Fruit fly (Drosophila melanogaster) whole organism, prepupa: Measurements from ENCODE around the gene CG46441.
A peak's percentile ranks its signal among the peaks of the same experiment; 100 is the strongest.

Experiments
- CG11762 ChIP-seq: fragments of 200-800 bp; sonication (Bioruptor generic); optimal IDR thresholded peaks from 3 replicates; lab custom pipeline; 2016; ENCODE audit warnings: missing biosample characterization, missing genetic modification characterization; ENCODE audit not compliant: insufficient read depth
- CG11902 ChIP-seq: fragments of 200-800 bp; sonication (Bioruptor generic); optimal IDR thresholded peaks from 3 replicates; lab custom pipeline; 2016; ENCODE audit warnings: missing biosample characterization, missing genetic modification characterization
- CG15336 ChIP-seq: fragments of 200-800 bp; sonication (Bioruptor generic); IDR thresholded peaks from 2 replicates; pipeline ENCODE4 v1.3.6; 2022; ENCODE audit warnings: missing biosample characterization, missing genetic modification characterization
- CG1621 ChIP-seq: fragments of 200-800 bp; sonication (Bioruptor generic); optimal IDR thresholded peaks from 3 replicates; lab custom pipeline; 2018; ENCODE audit warnings: missing biosample characterization, mild to moderate bottlenecking, missing genetic modification characterization
- CG16779 ChIP-seq: fragments of 200-800 bp; sonication (Bioruptor generic); optimal IDR thresholded peaks from 3 replicates; lab custom pipeline; 2017; ENCODE audit warnings: missing biosample characterization, mild to moderate bottlenecking, missing genetic modification characterization
- CG3032 ChIP-seq: fragments of 200-800 bp; optimal IDR thresholded peaks from 2 replicates; lab custom pipeline; 2019; ENCODE audit warnings: missing biosample characterization, mild to moderate bottlenecking, missing genetic modification characterization, moderate library complexity
- CG32006 ChIP-seq: fragments of 200-800 bp; sonication (Bioruptor generic); optimal IDR thresholded peaks from 3 replicates; lab custom pipeline; 2017; ENCODE audit warnings: missing biosample characterization, mild to moderate bottlenecking, missing genetic modification characterization
- CG34406 ChIP-seq: fragments of 200-800 bp; sonication (Bioruptor generic); optimal IDR thresholded peaks from 3 replicates; lab custom pipeline; 2016; ENCODE audit warnings: missing biosample characterization, missing genetic modification characterization
- CG3919 ChIP-seq: fragments of 200-800 bp; sonication (Bioruptor generic); optimal IDR thresholded peaks from 3 replicates; lab custom pipeline; 2016; ENCODE audit warnings: missing biosample characterization, missing genetic modification characterization
- CG4318 ChIP-seq: fragments of 200-800 bp; sonication (Bioruptor generic); optimal IDR thresholded peaks from 3 replicates; lab custom pipeline; 2017; ENCODE audit warnings: missing biosample characterization, mild to moderate bottlenecking, missing genetic modification characterization
- CG6163 ChIP-seq: fragments of 200-800 bp; sonication (Bioruptor generic); IDR thresholded peaks from 3 replicates; pipeline ENCODE4 v1.3.6; 2022; ENCODE audit warnings: missing biosample characterization, missing genetic modification characterization
- CG6792 ChIP-seq: fragments of 200-800 bp; sonication (Bioruptor generic); optimal IDR thresholded peaks from 3 replicates; lab custom pipeline; 2016; ENCODE audit warnings: missing biosample characterization, missing genetic modification characterization
- CG6808 ChIP-seq: fragments of 200-800 bp; sonication (Bioruptor generic); optimal IDR thresholded peaks from 3 replicates; lab custom pipeline; 2017; ENCODE audit warnings: missing biosample characterization, missing genetic modification characterization, mild to moderate bottlenecking, moderate library complexity, missing genetic modification reagents
- CG6854 ChIP-seq: fragments of 200-800 bp; sonication (Bioruptor generic); optimal IDR thresholded peaks from 2 replicates; lab custom pipeline; 2017; ENCODE audit warnings: missing biosample characterization, mild to moderate bottlenecking, missing genetic modification characterization
- CG7368 ChIP-seq: fragments of 200-800 bp; sonication (Bioruptor generic); optimal IDR thresholded peaks from 3 replicates; lab custom pipeline; 2016; ENCODE audit warnings: missing biosample characterization, missing genetic modification characterization
- CG8119 ChIP-seq: fragments of 200-800 bp; sonication (Bioruptor generic); IDR thresholded peaks from 3 replicates; pipeline ENCODE4 v1.3.6; 2022; ENCODE audit warnings: missing biosample characterization, missing genetic modification characterization
- CG8319 ChIP-seq: fragments of 200-800 bp; sonication (Bioruptor generic); optimal IDR thresholded peaks from 3 replicates; lab custom pipeline; 2016; ENCODE audit warnings: missing biosample characterization, missing genetic modification characterization
- CG8632 ChIP-seq: fragments of 200-800 bp; sonication (Bioruptor generic); optimal IDR thresholded peaks from 3 replicates; lab custom pipeline; 2016; ENCODE audit warnings: missing biosample characterization, missing genetic modification characterization
- CG9139 ChIP-seq: fragments of 200-800 bp; sonication (Bioruptor generic); optimal IDR thresholded peaks from 3 replicates; lab custom pipeline; 2017; ENCODE audit warnings: missing biosample characterization, mild to moderate bottlenecking, missing genetic modification characterization
- Eip75B ChIP-seq: fragments of 200-800 bp; sonication (Bioruptor generic); optimal IDR thresholded peaks from 3 replicates; lab custom pipeline; 2016; ENCODE audit warnings: missing biosample characterization, missing genetic modification characterization
- Eip78C ChIP-seq: fragments of 200-800 bp; sonication (Bioruptor generic); peaks from one replicate; lab custom pipeline; 2016; ENCODE audit warnings: missing biosample characterization, missing genetic modification characterization
- Eip93F ChIP-seq: fragments of 200-800 bp; sonication (Bioruptor generic); optimal IDR thresholded peaks from 2 replicates; lab custom pipeline; 2016; ENCODE audit warnings: missing biosample characterization, mild to moderate bottlenecking, missing genetic modification characterization
- Ets21C ChIP-seq: fragments of 200-800 bp; sonication (Bioruptor generic); optimal IDR thresholded peaks from 3 replicates; lab custom pipeline; 2016; ENCODE audit warnings: missing biosample characterization, missing genetic modification characterization
- Ets96B ChIP-seq: fragments of 200-800 bp; optimal IDR thresholded peaks from 2 replicates; lab custom pipeline; 2019; ENCODE audit warnings: missing biosample characterization, mild to moderate bottlenecking, missing genetic modification characterization, moderate library complexity
- Gug ChIP-seq: fragments of 200-800 bp; sonication (Bioruptor generic); IDR thresholded peaks from 2 replicates; pipeline ENCODE4 v1.3.6; 2022; ENCODE audit warnings: missing biosample characterization, missing genetic modification characterization
- Hr39 ChIP-seq: fragments of 200-800 bp; sonication (Bioruptor generic); optimal IDR thresholded peaks from 2 replicates; lab custom pipeline; 2016; ENCODE audit warnings: missing biosample characterization, missing genetic modification characterization
- Hr4 ChIP-seq: fragments of 200-800 bp; sonication (Bioruptor generic); optimal IDR thresholded peaks from 3 replicates; lab custom pipeline; 2016; ENCODE audit warnings: missing biosample characterization, missing genetic modification characterization
- Lpt ChIP-seq: fragments of 200-800 bp; sonication (Bioruptor generic); optimal IDR thresholded peaks from 3 replicates; lab custom pipeline; 2016; ENCODE audit warnings: missing biosample characterization, missing genetic modification characterization
- Met ChIP-seq: fragments of 200-800 bp; sonication (Bioruptor generic); optimal IDR thresholded peaks from 3 replicates; lab custom pipeline; 2016; ENCODE audit warnings: missing biosample characterization, missing genetic modification characterization
- OdsH ChIP-seq: fragments of 200-800 bp; sonication (Bioruptor generic); optimal IDR thresholded peaks from 3 replicates; lab custom pipeline; 2016; ENCODE audit warnings: missing biosample characterization, missing genetic modification characterization
- Sox102F ChIP-seq: fragments of 200-800 bp; sonication (Bioruptor generic); optimal IDR thresholded peaks from 2 replicates; lab custom pipeline; 2016; ENCODE audit warnings: missing biosample characterization, mild to moderate bottlenecking, missing genetic modification characterization
- Sox14 ChIP-seq: fragments of 200-800 bp; sonication (Bioruptor generic); optimal IDR thresholded peaks from 3 replicates; lab custom pipeline; 2016; ENCODE audit warnings: missing biosample characterization, missing genetic modification characterization
- Sox15 ChIP-seq: fragments of 200-800 bp; sonication (Bioruptor generic); optimal IDR thresholded peaks from 3 replicates; lab custom pipeline; 2016; ENCODE audit warnings: missing biosample characterization, missing genetic modification characterization
- achi ChIP-seq: fragments of 200-800 bp; sonication (Bioruptor generic); optimal IDR thresholded peaks from 3 replicates; lab custom pipeline; 2016; ENCODE audit warnings: missing biosample characterization, missing genetic modification characterization
- dac ChIP-seq: fragments of 200-800 bp; sonication (Bioruptor generic); optimal IDR thresholded peaks from 2 replicates; lab custom pipeline; 2017; ENCODE audit warnings: missing biosample characterization, mild to moderate bottlenecking, missing genetic modification characterization
- dsx ChIP-seq: fragments of 200-800 bp; optimal IDR thresholded peaks from 3 replicates; lab custom pipeline; 2019; ENCODE audit warnings: missing biosample characterization, mild to moderate bottlenecking, missing genetic modification characterization, moderate library complexity; ENCODE audit not compliant: poor library complexity, severe bottlenecking
- eg ChIP-seq: fragments of 200-800 bp; sonication (Bioruptor generic); IDR thresholded peaks from 3 replicates; pipeline ENCODE4 v1.3.6; 2022; ENCODE audit warnings: missing biosample characterization, missing genetic modification characterization
- esn ChIP-seq: fragments of 200-800 bp; sonication (Bioruptor generic); optimal IDR thresholded peaks from 2 replicates; lab custom pipeline; 2016; ENCODE audit warnings: missing biosample characterization, mild to moderate bottlenecking, missing genetic modification characterization, moderate library complexity
- fd59A ChIP-seq: fragments of 200-800 bp; sonication (Bioruptor generic); optimal IDR thresholded peaks from 2 replicates; lab custom pipeline; 2017; ENCODE audit warnings: missing biosample characterization, mild to moderate bottlenecking, missing genetic modification characterization, missing genetic modification reagents
- fd85E ChIP-seq: fragments of 200-800 bp; sonication (Bioruptor generic); optimal IDR thresholded peaks from 3 replicates; lab custom pipeline; 2016; ENCODE audit warnings: missing biosample characterization, missing genetic modification characterization
- fkh ChIP-seq: fragments of 200-800 bp; sonication (Bioruptor generic); optimal IDR thresholded peaks from 3 replicates; lab custom pipeline; 2017; ENCODE audit warnings: missing biosample characterization, mild to moderate bottlenecking, missing genetic modification characterization, moderate library complexity
- net ChIP-seq: fragments of 200-800 bp; sonication (Bioruptor generic); optimal IDR thresholded peaks from 3 replicates; lab custom pipeline; 2016; ENCODE audit warnings: missing biosample characterization, missing genetic modification characterization
- spab ChIP-seq: fragments of 200-800 bp; sonication (Bioruptor generic); optimal IDR thresholded peaks from 2 replicates; lab custom pipeline; 2017; ENCODE audit warnings: missing biosample characterization, mild to moderate bottlenecking, missing genetic modification characterization, missing genetic modification reagents
- ss ChIP-seq, 2 experiments: fragments of 200-800 bp; sonication (Bioruptor generic); optimal IDR thresholded peaks; 2 replicates in 1 of 2; 3 replicates in 1 of 2; lab custom pipeline; 2017 to 2018; ENCODE audit warnings: mild to moderate bottlenecking in 2 of 2, missing biosample characterization in 2 of 2, missing genetic modification characterization in 2 of 2, moderate library complexity in 1 of 2
- topi ChIP-seq: fragments of 200-800 bp; sonication (Bioruptor generic); optimal IDR thresholded peaks from 3 replicates; lab custom pipeline; 2016; ENCODE audit warnings: missing biosample characterization, missing genetic modification characterization
- vri ChIP-seq: fragments of 200-800 bp; sonication (Bioruptor generic); optimal IDR thresholded peaks from 3 replicates; lab custom pipeline; 2016; ENCODE audit warnings: missing biosample characterization, mild to moderate bottlenecking, missing genetic modification characterization

Gene CG46441

DNA sequence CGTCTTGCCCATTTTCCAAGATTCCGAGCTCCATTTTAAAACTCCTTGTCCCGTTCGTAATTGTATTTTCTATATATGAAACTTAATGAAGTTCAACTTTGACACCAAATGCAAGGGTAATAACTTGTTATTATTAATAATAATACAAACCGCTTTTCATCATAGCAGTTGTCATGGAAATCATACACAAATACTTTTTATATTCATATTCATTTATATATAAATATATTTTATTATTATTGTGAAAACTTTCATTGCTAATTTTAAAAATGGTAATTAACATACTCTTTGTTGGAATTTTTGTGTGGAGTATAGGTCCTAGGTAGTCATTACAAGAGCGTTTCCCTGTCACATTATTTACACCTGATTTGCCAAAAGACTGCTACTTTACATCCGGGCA, at the start of gene CG46441:
Gene CG46441, minus strand, starts transcription at position 101 of the 400 bp plus-strand sequence.
- TF ChIP-seq Ets96B (no peak), CG4318 (GFP tag; lab: Kevin White, UChicago) (no peak), CG3032 (tag; lab: Kevin White, UChicago) (no peak), Eip78C (no peak), eg (GFP tag; lab: Robert Waterston, UW) (no peak), Sox15 (GFP tag; lab: Kevin White, UChicago) (no peak), CG3919 (GFP tag; lab: Kevin White, UChicago) (no peak), CG8319 (GFP tag; lab: Kevin White, UChicago) (no peak), CG11902 (GFP tag; lab: Kevin White, UChicago) (no peak), Sox102F (GFP tag; lab: Kevin White, UChicago) (no peak), Ets21C (GFP tag; lab: Kevin White, UChicago) (no peak), vri (GFP tag; lab: Kevin White, UChicago) (no peak), CG6792 (GFP tag; lab: Kevin White, UChicago) (no peak), CG6163 (GFP tag; lab: Robert Waterston, UW) (no peak), Eip75B (GFP tag; lab: Kevin White, UChicago) (no peak), net (no peak), dsx (GFP tag; lab: Kevin White, UChicago) (no peak), fd85E (no peak), CG1621 (no peak)

DNA sequence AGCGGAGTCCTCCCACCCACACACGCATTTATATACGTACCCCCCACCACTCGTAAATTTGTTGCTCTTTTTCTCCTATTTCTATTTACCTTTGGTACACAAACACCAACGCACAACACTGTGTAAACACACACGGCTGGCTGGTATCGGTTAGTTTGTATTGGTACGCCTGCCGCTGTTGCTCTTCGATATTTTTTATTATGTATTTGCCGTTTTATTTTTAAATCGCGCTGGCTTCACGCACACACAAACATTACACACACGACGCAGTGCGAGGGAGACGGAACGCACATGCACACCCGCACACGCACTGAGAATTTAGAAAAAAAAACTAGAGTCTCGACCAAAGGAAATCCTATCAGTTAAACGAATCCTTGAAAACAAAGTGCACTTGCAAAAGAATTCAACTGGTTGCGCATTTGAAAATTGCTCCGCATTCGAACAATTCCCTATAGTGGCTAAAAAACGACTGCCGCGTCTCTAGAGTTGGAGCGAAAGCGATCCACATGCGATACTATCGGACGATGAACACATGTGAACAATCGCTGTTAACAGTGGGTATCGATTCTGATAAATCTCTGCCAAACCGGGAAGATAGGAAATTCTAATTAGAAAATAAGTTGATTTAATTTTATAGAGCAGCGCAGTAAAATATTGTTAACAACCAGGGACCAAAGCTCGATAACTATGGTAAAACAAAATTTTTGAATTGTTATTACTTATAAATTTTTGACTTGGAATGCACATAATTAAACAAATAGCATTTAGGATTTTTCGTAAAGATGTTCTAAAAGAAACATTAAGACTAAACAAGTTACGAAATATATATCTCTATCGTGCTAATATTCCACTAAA, 49.0 kb upstream of the CG46441 start:
- TF ChIP-seq CG9139 (GFP tag; lab: Kevin White, UChicago) (peak; percentile 67), fkh (GFP tag; lab: Kevin White, UChicago) (peak; percentile 99), CG15336 (GFP tag; lab: Robert Waterston, UW) (peak; percentile 52; the same call in 1 of the 2 replicates), fd59A (GFP tag; lab: Kevin White, UChicago) (no peak), achi (GFP tag; lab: Kevin White, UChicago) (peak; percentile 16), dsx (GFP tag; lab: Kevin White, UChicago) (peak; percentile 51), vri (GFP tag; lab: Kevin White, UChicago) (peak; percentile 79), CG7368 (GFP tag; lab: Kevin White, UChicago) (peak; percentile 21), CG3919 (GFP tag; lab: Kevin White, UChicago) (peak; percentile 13), Gug (no peak), Eip93F (GFP tag; lab: Kevin White, UChicago) (no peak), CG6854 (GFP tag; lab: Kevin White, UChicago) (peak; percentile 38), CG32006 (no peak), Hr4 (GFP tag; lab: Kevin White, UChicago) (no peak), eg (GFP tag; lab: Robert Waterston, UW) (peak; percentile 68), CG11762 (GFP tag; lab: Kevin White, UChicago) (peak; percentile 24), Met (peak; percentile 6), topi (GFP tag; lab: Kevin White, UChicago) (peak; percentile 39), dac (GFP tag; lab: Kevin White, UChicago) (no peak), spab (GFP tag; lab: Kevin White, UChicago) (peak; percentile 25), Sox15 (GFP tag; lab: Kevin White, UChicago) (no peak), CG4318 (GFP tag; lab: Kevin White, UChicago) (no peak), CG34406 (GFP tag; lab: Kevin White, UChicago) (no peak), ss (GFP tag; optimal IDR thresholded peaks at IDR 0.05; lab: Kevin White, UChicago) (peak; percentile 38 to 64), esn (peak; percentile 35), Ets96B (peak; percentile 28), CG16779 (peak; percentile 62), Eip75B (GFP tag; lab: Kevin White, UChicago) (no peak), OdsH (GFP tag; lab: Kevin White, UChicago) (peak; percentile 10), Sox14 (GFP tag; lab: Kevin White, UChicago) (peak; percentile 16), Lpt (peak; percentile 44), CG6163 (GFP tag; lab: Robert Waterston, UW) (peak; percentile 45; the same call in 2 of the 3 replicates), CG8119 (GFP tag; lab: Robert Waterston, UW) (peak; percentile 51; the same call in 2 of the 3 replicates), Hr39 (GFP tag; lab: Kevin White, UChicago) (no peak), CG8632 (GFP tag; lab: Kevin White, UChicago) (no peak), net (peak; percentile 43), CG6792 (GFP tag; lab: Kevin White, UChicago) (no peak), Eip78C (peak; percentile 78), CG6808 (GFP tag; lab: Kevin White, UChicago) (peak; percentile 43)
